Fruit fly (Drosophila melanogaster): ENCODE measurements around the gene CG8945.

Gene CG8945

dm6 chrX:17077290-17078138 lies 10.0 kb downstream of the CG8945 start, which contains the start of gene wcy (continued):
- TF ChIP-seq CG43689 (GFP tag; IDR thresholded peaks at IDR 0.05) (no peak), CG4360 (GFP tag; IDR thresholded peaks at IDR 0.05) (no peak), NC2β (GFP tag; optimal IDR thresholded peaks at IDR 0.05) (peak; percentile 44), D19B (GFP tag; optimal IDR thresholded peaks at IDR 0.05) (no peak), CG12942 (GFP tag; optimal IDR thresholded peaks at IDR 0.05) (no peak), CG4854 (GFP tag; optimal IDR thresholded peaks at IDR 0.05) (no peak), prd (optimal IDR thresholded peaks at IDR 0.05) (no peak), prd (GFP tag; IDR thresholded peaks at IDR 0.05) (no peak), zen (tag; optimal IDR thresholded peaks at IDR 0.05) (peak; percentile 7), dpn (GFP tag; optimal IDR thresholded peaks at IDR 0.05) (peak; percentile 27 to 28), CG10654 (GFP tag; optimal IDR thresholded peaks at IDR 0.05) (no peak), CG8290 (GFP tag; optimal IDR thresholded peaks at IDR 0.05) (no peak), CG8290 (tag; optimal IDR thresholded peaks at IDR 0.05) (no peak), lola (GFP tag; optimal IDR thresholded peaks at IDR 0.05) (peak in 1 of 3 experiments; percentile 48), CG12769 (tag; optimal IDR thresholded peaks at IDR 0.05) (no peak), CG8359 (GFP tag; optimal IDR thresholded peaks at IDR 0.05; ENCODE audit: borderline replicate concordance) (peak; percentile 3), CG16813 (GFP tag; IDR thresholded peaks at IDR 0.05; ENCODE audit: partially characterized antibody) (0 out of 3 replicates have a peak, but pooled peaks have one; percentile 37), CG9797 (GFP tag; optimal IDR thresholded peaks at IDR 0.05) (peak; percentile 79), zen2 (GFP tag; IDR thresholded peaks at IDR 0.05; ENCODE audit: partially characterized antibody) (0 out of 3 replicates have a peak, but pooled peaks have one; percentile 48), CG11560 (tag; IDR thresholded peaks at IDR 0.05) (no peak), Dfd (GFP tag; optimal IDR thresholded peaks at IDR 0.05) (no peak), E2f2 (GFP tag; IDR thresholded peaks at IDR 0.05) (peak; percentile 50), CG9609 (GFP tag; optimal IDR thresholded peaks at IDR 0.05) (no peak), trem (tag; optimal IDR thresholded peaks at IDR 0.05) (peak; percentile 98), Ets65A (GFP tag) (peak; percentile 92), CG13775 (GFP tag; optimal IDR thresholded peaks at IDR 0.05) (no peak), CG6272 (GFP tag; IDR thresholded peaks at IDR 0.05) (no peak), gem (tag; optimal IDR thresholded peaks at IDR 0.05) (no peak), Hr3 (GFP tag; optimal IDR thresholded peaks at IDR 0.05) (no peak), Scr (GFP tag; IDR thresholded peaks at IDR 0.05; ENCODE audit: partially characterized antibody) (no peak; the same call in none of the 2 replicates), tin (GFP tag; optimal IDR thresholded peaks at IDR 0.05) (no peak), Six4 (GFP tag; optimal IDR thresholded peaks at IDR 0.05) (no peak), cg (GFP tag; optimal IDR thresholded peaks at IDR 0.05) (peak; percentile 94), ewg (GFP tag; optimal IDR thresholded peaks at IDR 0.05) (no peak), CG10431 (GFP tag; optimal IDR thresholded peaks at IDR 0.05) (peak; percentile 7), CG12391 (tag; optimal IDR thresholded peaks at IDR 0.05) (peak; percentile 27), inv (GFP tag; IDR thresholded peaks at IDR 0.05; ENCODE audit: partially characterized antibody) (0 out of 2 replicates have a peak, but pooled peaks have one; percentile 26), CG2199 (GFP tag; IDR thresholded peaks at IDR 0.05) (no peak), Hand (GFP tag; optimal IDR thresholded peaks at IDR 0.05) (no peak), CG10543 (GFP tag; optimal IDR thresholded peaks at IDR 0.05) (peak; percentile 35), grn (GFP tag; optimal IDR thresholded peaks at IDR 0.05) (no peak), CG2116 (GFP tag; optimal IDR thresholded peaks at IDR 0.05) (no peak), ATbp (GFP tag; optimal IDR thresholded peaks at IDR 0.05) (no peak), CG11696 (GFP tag; IDR thresholded peaks at IDR 0.05) (no peak), Hmx (GFP tag; optimal IDR thresholded peaks at IDR 0.05) (no peak), Lhr (GFP tag; optimal IDR thresholded peaks at IDR 0.05) (peak; percentile 89), sqz (GFP tag; optimal IDR thresholded peaks at IDR 0.05) (peak; percentile 76), CG15479 (GFP tag; optimal IDR thresholded peaks at IDR 0.05) (no peak), kay (GFP tag; optimal IDR thresholded peaks at IDR 0.05) (no peak)
